Fruit fly (Drosophila melanogaster) whole organism, embryonic: ENCODE data around the gene LIMK1.

Experiments
- BEAF-32 ChIP-seq: fragments of 200-800 bp; sonication (Bioruptor generic); optimal IDR thresholded peaks from 3 replicates; lab custom pipeline; 2017; ENCODE audit warnings: missing biosample characterization, missing genetic modification characterization, mild to moderate bottlenecking, moderate library complexity, missing genetic modification reagents
- CG10267 ChIP-seq: fragments of 200-800 bp; sonication (Bioruptor generic); optimal IDR thresholded peaks from 2 replicates; lab custom pipeline; 2018; ENCODE audit warnings: missing biosample characterization, mild to moderate bottlenecking, missing genetic modification characterization, moderate library complexity
- CG12769 ChIP-seq: fragments of 200-800 bp; sonication (Bioruptor generic); optimal IDR thresholded peaks from 2 replicates; lab custom pipeline; 2019; ENCODE audit warnings: missing biosample characterization, mild to moderate bottlenecking, missing genetic modification characterization, moderate library complexity
- CG13287 ChIP-seq: fragments of 200-800 bp; sonication (Bioruptor generic); IDR thresholded peaks from 2 replicates; pipeline ENCODE4 v1.3.6; 2022; ENCODE audit warnings: missing biosample characterization, missing genetic modification characterization; ENCODE audit not compliant: partially characterized antibody
- CG13894 ChIP-seq: fragments of 200-800 bp; sonication (Bioruptor generic); optimal IDR thresholded peaks from 3 replicates; lab custom pipeline; 2018; ENCODE audit warnings: missing biosample characterization, mild to moderate bottlenecking, missing genetic modification characterization, moderate library complexity
- CG15601 ChIP-seq: fragments of 200-800 bp; sonication (Bioruptor generic); optimal IDR thresholded peaks from 3 replicates; lab custom pipeline; 2019; ENCODE audit warnings: missing biosample characterization, mild to moderate bottlenecking, missing genetic modification characterization, moderate library complexity
- CG15696 ChIP-seq: fragments of 200-800 bp; sonication (Bioruptor generic); optimal IDR thresholded peaks from 2 replicates; lab custom pipeline; 2019; ENCODE audit warnings: missing biosample characterization, mild to moderate bottlenecking, missing genetic modification characterization, moderate library complexity
- CG17328 ChIP-seq: fragments of 200-800 bp; sonication (Bioruptor generic); IDR thresholded peaks from 2 replicates; pipeline ENCODE4 v1.3.6; 2022; ENCODE audit warnings: missing biosample characterization, missing genetic modification characterization
- CG17361 ChIP-seq: fragments of 200-800 bp; sonication (Bioruptor generic); IDR thresholded peaks from 3 replicates; pipeline ENCODE4 v1.3.6; 2022; ENCODE audit warnings: missing biosample characterization, missing genetic modification characterization
- CG1832 ChIP-seq: fragments of 200-800 bp; sonication (Bioruptor generic); optimal IDR thresholded peaks from 2 replicates; lab custom pipeline; 2017; ENCODE audit warnings: missing biosample characterization, mild to moderate bottlenecking, missing genetic modification characterization, inconsistent platforms
- CG2678 ChIP-seq: fragments of 200-800 bp; sonication (Bioruptor generic); optimal IDR thresholded peaks from 3 replicates; lab custom pipeline; 2019; ENCODE audit warnings: missing biosample characterization, mild to moderate bottlenecking, missing genetic modification characterization, moderate library complexity
- CG3065 ChIP-seq: fragments of 200-800 bp; sonication (Bioruptor generic); optimal IDR thresholded peaks from 2 replicates; lab custom pipeline; 2016; ENCODE audit warnings: missing biosample characterization, missing genetic modification characterization
- CG3163 ChIP-seq: fragments of 200-800 bp; sonication (Bioruptor generic); optimal IDR thresholded peaks from 3 replicates; lab custom pipeline; 2016; ENCODE audit warnings: missing biosample characterization, missing genetic modification characterization
- CG34376 ChIP-seq: fragments of 200-800 bp; sonication (Bioruptor generic); optimal IDR thresholded peaks from 2 replicates; lab custom pipeline; 2018; ENCODE audit warnings: missing biosample characterization, mild to moderate bottlenecking, missing genetic modification characterization
- CG4617 ChIP-seq: fragments of 200-800 bp; sonication (Bioruptor generic); optimal IDR thresholded peaks from 3 replicates; lab custom pipeline; 2016; ENCODE audit warnings: missing biosample characterization, missing genetic modification characterization, borderline replicate concordance
- CG4854 ChIP-seq: fragments of 200-800 bp; sonication (Bioruptor generic); optimal IDR thresholded peaks from 2 replicates; lab custom pipeline; 2016; ENCODE audit warnings: missing biosample characterization, missing genetic modification characterization, inconsistent platforms
- CG5180 ChIP-seq: fragments of 200-800 bp; sonication (Bioruptor generic); optimal IDR thresholded peaks from 3 replicates; lab custom pipeline; 2017; ENCODE audit warnings: missing biosample characterization, missing genetic modification characterization, mild to moderate bottlenecking, moderate library complexity, missing genetic modification reagents
- CG7928 ChIP-seq: fragments of 200-800 bp; sonication (Bioruptor generic); optimal IDR thresholded peaks from 2 replicates; lab custom pipeline; 2017; ENCODE audit warnings: missing biosample characterization, mild to moderate bottlenecking, missing genetic modification characterization
- CG8281 ChIP-seq: fragments of 200-800 bp; sonication (Bioruptor generic); optimal IDR thresholded peaks from 2 replicates; lab custom pipeline; 2018; ENCODE audit warnings: missing biosample characterization, mild to moderate bottlenecking, missing genetic modification characterization, moderate library complexity
- Camta ChIP-seq: fragments of 200-800 bp; sonication (Bioruptor generic); optimal IDR thresholded peaks from 2 replicates; lab custom pipeline; 2016; ENCODE audit warnings: missing biosample characterization, missing genetic modification characterization
- D19B ChIP-seq: fragments of 200-800 bp; sonication (Bioruptor generic); optimal IDR thresholded peaks from 2 replicates; lab custom pipeline; 2017; ENCODE audit warnings: missing biosample characterization, mild to moderate bottlenecking, missing genetic modification characterization
- Dek ChIP-seq: fragments of 200-800 bp; sonication (Bioruptor generic); optimal IDR thresholded peaks from 3 replicates; lab custom pipeline; 2019; ENCODE audit warnings: missing biosample characterization, mild to moderate bottlenecking, missing genetic modification characterization, moderate library complexity
- HLH54F ChIP-seq: fragments of 200-800 bp; sonication (Bioruptor generic); optimal IDR thresholded peaks from 3 replicates; lab custom pipeline; 2016; ENCODE audit warnings: missing biosample characterization, missing genetic modification characterization
- Hr51 ChIP-seq, 2 experiments: fragments of 200-800 bp; sonication (Bioruptor generic); optimal IDR thresholded peaks; 2 replicates in 1 of 2; 3 replicates in 1 of 2; lab custom pipeline; 2016 to 2018; ENCODE audit warnings: missing biosample characterization in 2 of 2, missing genetic modification characterization in 2 of 2, mild to moderate bottlenecking in 1 of 2, moderate library complexity in 1 of 2
- Jarid2 ChIP-seq: fragments of 200-800 bp; sonication (Bioruptor generic); optimal IDR thresholded peaks from 3 replicates; lab custom pipeline; 2017; ENCODE audit warnings: mild to moderate bottlenecking, missing biosample characterization, missing genetic modification reagents, missing genetic modification characterization
- NC2α ChIP-seq: fragments of 200-800 bp; sonication (Bioruptor generic); optimal IDR thresholded peaks from 2 replicates; lab custom pipeline; 2016; ENCODE audit warnings: missing biosample characterization, missing genetic modification characterization
- Sox100B ChIP-seq: fragments of 200-800 bp; sonication (Bioruptor generic); optimal IDR thresholded peaks from 3 replicates; lab custom pipeline; 2018; ENCODE audit warnings: missing biosample characterization, mild to moderate bottlenecking, missing genetic modification characterization
- Spps ChIP-seq: fragments of 200-800 bp; sonication (Bioruptor generic); optimal IDR thresholded peaks from 2 replicates; lab custom pipeline; 2018; ENCODE audit warnings: missing biosample characterization, mild to moderate bottlenecking, missing genetic modification characterization
- Sry-β ChIP-seq: fragments of 200-800 bp; sonication (Bioruptor generic); optimal IDR thresholded peaks from 2 replicates; lab custom pipeline; 2018; ENCODE audit warnings: missing biosample characterization, mild to moderate bottlenecking, missing genetic modification characterization, moderate library complexity
- Tbp ChIP-seq: fragments of >200 bp; optimal IDR thresholded peaks from 2 replicates; lab custom pipeline; 2018; ENCODE audit warnings: missing biosample characterization, missing genetic modification characterization
- Xrp1 ChIP-seq: fragments of 200-800 bp; sonication (Bioruptor generic); IDR thresholded peaks from 2 replicates; pipeline ENCODE4 v1.3.6; 2022; ENCODE audit warnings: missing biosample characterization, missing genetic modification characterization
- ap ChIP-seq: fragments of 200-800 bp; sonication (Bioruptor generic); IDR thresholded peaks from 2 replicates; pipeline ENCODE4 v1.3.6; 2022; ENCODE audit warnings: missing biosample characterization, missing genetic modification characterization
- ase ChIP-seq: fragments of 200-800 bp; sonication (Bioruptor generic); IDR thresholded peaks from 3 replicates; pipeline ENCODE4 v1.3.6; 2022; ENCODE audit warnings: missing biosample characterization, missing genetic modification characterization
- az2 ChIP-seq: fragments of 200-800 bp; sonication (Bioruptor generic); optimal IDR thresholded peaks from 3 replicates; lab custom pipeline; 2016; ENCODE audit warnings: missing biosample characterization, missing genetic modification characterization
- corto ChIP-seq: fragments of 200-800 bp; sonication (Bioruptor generic); optimal IDR thresholded peaks from 2 replicates; lab custom pipeline; 2016; ENCODE audit warnings: missing biosample characterization, mild to moderate bottlenecking, missing genetic modification characterization, moderate library complexity
- crp ChIP-seq, 2 experiments: fragments of 200-800 bp; sonication (Bioruptor generic); optimal IDR thresholded peaks; 2 replicates in 1 of 2; 3 replicates in 1 of 2; lab custom pipeline; 2017; ENCODE audit warnings: missing biosample characterization in 2 of 2, missing genetic modification characterization in 2 of 2, mild to moderate bottlenecking in 1 of 2, moderate library complexity in 1 of 2
- cwo ChIP-seq: fragments of 200-800 bp; sonication (Bioruptor generic); optimal IDR thresholded peaks from 3 replicates; lab custom pipeline; 2017; ENCODE audit warnings: missing biosample characterization, missing genetic modification characterization, mild to moderate bottlenecking, moderate library complexity, missing genetic modification reagents
- dmrt99B ChIP-seq: fragments of 200-800 bp; sonication (Bioruptor generic); optimal IDR thresholded peaks from 2 replicates; lab custom pipeline; 2018; ENCODE audit warnings: missing biosample characterization, mild to moderate bottlenecking, missing genetic modification characterization, moderate library complexity
- exex ChIP-seq: fragments of 200-800 bp; sonication (Bioruptor generic); optimal IDR thresholded peaks from 4 replicates; lab custom pipeline; 2018; ENCODE audit warnings: missing biosample characterization, mild to moderate bottlenecking, missing genetic modification characterization, moderate library complexity
- fd3F ChIP-seq: fragments of 200-800 bp; sonication (Bioruptor generic); optimal IDR thresholded peaks from 2 replicates; lab custom pipeline; 2018; ENCODE audit warnings: missing biosample characterization, mild to moderate bottlenecking, missing genetic modification characterization, moderate library complexity
- ken ChIP-seq: fragments of 200-800 bp; sonication (Bioruptor generic); IDR thresholded peaks from 3 replicates; pipeline ENCODE4 v1.3.6; 2022; ENCODE audit warnings: missing biosample characterization, missing genetic modification characterization
- pzg ChIP-seq: fragments of 200-800 bp; sonication (Bioruptor generic); optimal IDR thresholded peaks from 3 replicates; lab custom pipeline; 2018; ENCODE audit warnings: missing biosample characterization, mild to moderate bottlenecking, missing genetic modification characterization, moderate library complexity
- row ChIP-seq: fragments of 200-800 bp; sonication (Bioruptor generic); IDR thresholded peaks from 3 replicates; pipeline ENCODE4 v1.3.6; 2022; ENCODE audit warnings: missing biosample characterization, missing genetic modification characterization
- sim ChIP-seq: fragments of 200-800 bp; sonication (Bioruptor generic); IDR thresholded peaks from 2 replicates; pipeline ENCODE4 v1.3.6; 2022; ENCODE audit warnings: missing biosample characterization, missing genetic modification characterization
- sisA ChIP-seq: fragments of 200-800 bp; sonication (Bioruptor generic); IDR thresholded peaks from 2 replicates; pipeline ENCODE4 v1.3.6; 2022; ENCODE audit warnings: missing biosample characterization, missing genetic modification characterization
- ssp ChIP-seq: fragments of 200-800 bp; sonication (Bioruptor generic); IDR thresholded peaks from 2 replicates; pipeline ENCODE4 v1.3.6; 2022; ENCODE audit warnings: missing biosample characterization, missing genetic modification characterization
- stwl ChIP-seq: fragments of 200-800 bp; sonication (Bioruptor generic); optimal IDR thresholded peaks from 3 replicates; lab custom pipeline; 2018; ENCODE audit warnings: missing biosample characterization, mild to moderate bottlenecking, missing genetic modification characterization, moderate library complexity
- tgo ChIP-seq: fragments of 200-800 bp; sonication (Bioruptor generic); IDR thresholded peaks from 3 replicates; pipeline ENCODE4 v1.3.6; 2022; ENCODE audit warnings: missing biosample characterization, missing genetic modification characterization
- wor ChIP-seq: fragments of 200-800 bp; sonication (Bioruptor generic); IDR thresholded peaks from 2 replicates; pipeline ENCODE4 v1.3.6; 2022; ENCODE audit warnings: missing biosample characterization, missing genetic modification characterization

LIMK1 gene

DNA sequence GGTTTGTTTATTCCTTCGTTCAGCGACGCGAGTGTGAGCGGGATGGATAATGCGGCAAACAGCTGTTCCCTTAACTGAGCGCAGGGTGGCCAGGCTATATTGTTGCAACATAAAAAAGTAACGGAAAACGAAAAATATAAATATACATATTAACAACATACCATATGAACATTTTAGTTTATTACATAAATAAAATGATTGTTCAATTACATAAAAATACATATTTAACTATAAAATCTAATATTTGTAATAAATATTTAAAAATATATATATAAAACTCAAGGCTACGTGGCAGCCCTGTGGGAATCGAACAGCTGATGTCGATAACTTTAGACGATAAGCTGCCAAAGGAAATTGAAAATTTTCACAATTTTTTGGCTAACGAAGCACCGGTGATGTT, 37.6 kb upstream of the LIMK1 start, which contains the start of the genes Aven and CG2540 (continued):
- TF ChIP-seq CG15696 (tag; lab: Kevin White, UChicago): peak; percentile 89
- TF ChIP-seq CG17361: peak; percentile 93
- no peak for TF ChIP-seq CG1832 (GFP tag; lab: Kevin White, UChicago)
- TF ChIP-seq Sry-β (GFP tag; lab: Kevin White, UChicago): peak; percentile 44
- TF ChIP-seq az2 (GFP tag; lab: Kevin White, UChicago): peak; percentile 76
- no peak for TF ChIP-seq CG3163
- peak; percentile 85 for TF ChIP-seq CG15601 (tag; lab: Kevin White, UChicago)
- TF ChIP-seq wor (GFP tag; lab: Robert Waterston, UW): peak; percentile 50; the same call in 1 of the 2 replicates
- peak; percentile 86 for TF ChIP-seq dmrt99B
- peak; percentile 67 for TF ChIP-seq D19B (GFP tag; lab: Kevin White, UChicago)
- TF ChIP-seq CG3065: no peak
- peak; percentile 60 for TF ChIP-seq tgo (GFP tag; lab: Robert Waterston, UW)
- TF ChIP-seq row (GFP tag; lab: Robert Waterston, UW): peak; percentile 90
- peak; percentile 78 for TF ChIP-seq Dek (tag; lab: Kevin White, UChicago)
- TF ChIP-seq ase (GFP tag; lab: Robert Waterston, UW): no peak
- no peak for TF ChIP-seq CG12769 (tag; lab: Kevin White, UChicago)
- peak; percentile 28 for TF ChIP-seq corto (GFP tag; lab: Kevin White, UChicago)
- TF ChIP-seq cwo (GFP tag; lab: Kevin White, UChicago): peak; percentile 80
- peak; percentile 45; the same call in 1 of the 2 replicates for TF ChIP-seq ssp (GFP tag; lab: Robert Waterston, UW)
- peak; percentile 62 for TF ChIP-seq CG5180 (GFP tag; lab: Kevin White, UChicago)
- TF ChIP-seq ken (GFP tag; lab: Robert Waterston, UW): 0 out of 3 replicates have a peak, but pooled peaks have one; percentile 38
- TF ChIP-seq CG13894 (tag; lab: Kevin White, UChicago): peak; percentile 85
- TF ChIP-seq Sox100B (GFP tag; lab: Kevin White, UChicago): peak; percentile 86
- peak; percentile 2 to 89 for TF ChIP-seq Hr51 (GFP tag; optimal IDR thresholded peaks at IDR 0.05; lab: Kevin White, UChicago)
- no peak for TF ChIP-seq Tbp (GFP tag; lab: Kevin White, UChicago)
- peak; percentile 54; the same call in 1 of the 2 replicates for TF ChIP-seq sisA (GFP tag; lab: Robert Waterston, UW)
- peak; percentile 42 for TF ChIP-seq CG7928 (GFP tag; lab: Kevin White, UChicago)
- peak; percentile 22 for TF ChIP-seq pzg (GFP tag; lab: Kevin White, UChicago)
- peak; percentile 14 for TF ChIP-seq BEAF-32
- TF ChIP-seq CG8281 (tag; lab: Kevin White, UChicago): peak; percentile 59
- TF ChIP-seq sim (GFP tag; lab: Robert Waterston, UW): no peak
- peak; percentile 63 for TF ChIP-seq Spps (tag; lab: Kevin White, UChicago)
- peak; percentile 80 for TF ChIP-seq CG34376
- no peak for TF ChIP-seq Camta (GFP tag; lab: Kevin White, UChicago)
- no peak for TF ChIP-seq HLH54F (GFP tag; lab: Kevin White, UChicago)
- TF ChIP-seq fd3F (GFP tag; lab: Kevin White, UChicago): peak; percentile 75
- TF ChIP-seq NC2α (GFP tag; lab: Kevin White, UChicago): no peak
- TF ChIP-seq CG13287 (GFP tag; lab: Robert Waterston, UW): peak; percentile 42
- peak; percentile 92 for TF ChIP-seq CG2678 (tag; lab: Kevin White, UChicago)
- TF ChIP-seq stwl: peak; percentile 67
- peak; percentile 4 for TF ChIP-seq Jarid2 (GFP tag; lab: Kevin White, UChicago)
- peak; percentile 84 for TF ChIP-seq CG10267 (tag; lab: Kevin White, UChicago)
- TF ChIP-seq Xrp1: peak; percentile 84
- TF ChIP-seq CG4617 (GFP tag; lab: Kevin White, UChicago): peak; percentile 55
- TF ChIP-seq crp (GFP tag; optimal IDR thresholded peaks at IDR 0.05; lab: Kevin White, UChicago): peak; percentile 70 to 93
- TF ChIP-seq CG17328 (GFP tag; lab: Robert Waterston, UW): peak; percentile 47; the same call in 1 of the 2 replicates
- TF ChIP-seq CG4854 (GFP tag; lab: Kevin White, UChicago): no peak
- TF ChIP-seq ap (GFP tag; lab: Robert Waterston, UW): no peak
- peak; percentile 76 for TF ChIP-seq exex (tag; lab: Kevin White, UChicago)
